Worm (Caenorhabditis elegans) whole organism, L2 larva: ENCODE data around the gene aqp-4.

Experiments used
- F13H6.1 ChIP-seq: sonication (generic microtip); optimal IDR thresholded peaks from 2 replicates; lab custom pipeline; 2016; ENCODE audit warnings: missing genetic modification characterization, missing compliant biosample characterization
- R02D3.7 ChIP-seq: fragments of 150-350 bp; optimal IDR thresholded peaks from 2 replicates; lab custom pipeline; 2014; ENCODE audit warnings: missing biosample characterization, missing genetic modification characterization
- aly-2 ChIP-seq: fragments of 150-350 bp; optimal IDR thresholded peaks from 2 replicates; lab custom pipeline; 2014; ENCODE audit warnings: missing biosample characterization, missing genetic modification characterization
- ama-1 ChIP-seq: fragments of 150-350 bp; optimal IDR thresholded peaks from 2 replicates; lab custom pipeline; 2018; ENCODE audit warnings: inconsistent platforms
- dmd-4 ChIP-seq: sonication (generic microtip); optimal IDR thresholded peaks from 2 replicates; lab custom pipeline; 2017; ENCODE audit warnings: missing biosample characterization, missing genetic modification characterization
- elt-1 ChIP-seq: fragments of 150-350 bp; optimal IDR thresholded peaks from 2 replicates; lab custom pipeline; 2014; ENCODE audit warnings: missing biosample characterization, missing genetic modification characterization
- fos-1 ChIP-seq: fragments of 150-350 bp; optimal IDR thresholded peaks from 2 replicates; lab custom pipeline; 2014; ENCODE audit warnings: missing biosample characterization, missing genetic modification characterization
- lin-11 ChIP-seq: fragments of 150-350 bp; sonication (generic microtip); optimal IDR thresholded peaks from 2 replicates; lab custom pipeline; 2014; ENCODE audit warnings: missing biosample characterization, missing genetic modification characterization, inconsistent platforms, mixed read lengths
- lin-39 ChIP-seq: fragments of 150-350 bp; optimal IDR thresholded peaks from 2 replicates; lab custom pipeline; 2014; ENCODE audit warnings: missing biosample characterization, missing genetic modification reagents, missing genetic modification characterization
- nhr-129 ChIP-seq: fragments of 150-350 bp; optimal IDR thresholded peaks from 2 replicates; lab custom pipeline; 2014; ENCODE audit warnings: missing biosample characterization, missing genetic modification characterization
- nhr-25 ChIP-seq: fragments of 150-350 bp; sonication (generic microtip); optimal IDR thresholded peaks from 3 replicates; lab custom pipeline; 2014; ENCODE audit warnings: missing biosample characterization, missing genetic modification characterization
- sma-9 ChIP-seq, 2 experiments: fragments of 150-350 bp in 1 of 2; sonication (generic microtip) in 1 of 2; optimal IDR thresholded peaks; 2 replicates each; lab custom pipeline; 2014 to 2016; ENCODE audit warnings: missing genetic modification characterization in 2 of 2, mild to moderate bottlenecking in 1 of 2, missing biosample characterization in 1 of 2, missing compliant biosample characterization in 1 of 2, missing genetic modification reagents in 1 of 2, moderate library complexity in 1 of 2
- unc-62 ChIP-seq: fragments of 150-350 bp; optimal IDR thresholded peaks from 2 replicates; lab custom pipeline; 2014; ENCODE audit warnings: missing biosample characterization, missing genetic modification reagents, missing genetic modification characterization
- zag-1 ChIP-seq: fragments of 150-350 bp; optimal IDR thresholded peaks from 2 replicates; lab custom pipeline; 2014; ENCODE audit warnings: missing biosample characterization, missing genetic modification characterization

The aqp-4 gene

ce11 chrV:9784215-9784614 lies 46.9 kb downstream of the aqp-4 start:
- TF ChIP-seq dmd-4 (tag; lab: Kevin White, UChicago) (no peak), unc-62 (GFP tag; lab: Kevin White, UChicago) (no peak), sma-9 (GFP tag; optimal IDR thresholded peaks at IDR 0.05; lab: Kevin White, UChicago) (no peak), sma-9 (tag; optimal IDR thresholded peaks at IDR 0.05; lab: Kevin White, UChicago) (no peak), aly-2 (tag; lab: Kevin White, UChicago) (no peak), elt-1 (tag; lab: Kevin White, UChicago) (no peak), fos-1 (no peak), lin-39 (tag; lab: Kevin White, UChicago) (no peak), lin-11 (tag; lab: Kevin White, UChicago) (no peak), zag-1 (tag; lab: Kevin White, UChicago) (no peak)

- peak; percentile 6 for TF ChIP-seq F13H6.1 (tag; lab: Kevin White, UChicago)
- TF ChIP-seq R02D3.7 (tag; lab: Kevin White, UChicago) = no peak
- peak; percentile 82 for TF ChIP-seq ama-1 (lab: Kevin White, UChicago)
- TF ChIP-seq nhr-25 (tag; lab: Kevin White, UChicago) = peak; percentile 39
- peak; percentile 6 for TF ChIP-seq nhr-129 (tag; lab: Kevin White, UChicago)
Observed at ce11 chrV:9786721-9787131, 49.4 kb downstream of the aqp-4 start, which contains the start of gene F46B6.6. TSS of gene F46B6.6 (minus strand) at chrV:9786868.
